Fruit fly (Drosophila melanogaster) whole organism, embryonic: ENCODE data around the gene CG11131.

Experiments used
- Blimp-1 ChIP-seq: fragments of 200-800 bp; sonication (Bioruptor generic); optimal IDR thresholded peaks from 3 replicates; lab custom pipeline; 2018; ENCODE audit warnings: missing biosample characterization, missing genetic modification characterization, mild to moderate bottlenecking, moderate library complexity, missing genetic modification reagents
- CG11504 ChIP-seq: fragments of 200-800 bp; sonication (Bioruptor generic); optimal IDR thresholded peaks from 3 replicates; lab custom pipeline; 2019; ENCODE audit warnings: missing biosample characterization, mild to moderate bottlenecking, missing genetic modification characterization, moderate library complexity
- CG4707 ChIP-seq: fragments of 200-800 bp; sonication (Bioruptor generic); optimal IDR thresholded peaks from 2 replicates; lab custom pipeline; 2018; ENCODE audit warnings: missing biosample characterization, mild to moderate bottlenecking, missing genetic modification characterization, moderate library complexity
- CG6813 ChIP-seq: fragments of 200-800 bp; sonication (Bioruptor generic); optimal IDR thresholded peaks from 2 replicates; lab custom pipeline; 2017; ENCODE audit warnings: missing biosample characterization, missing genetic modification characterization, mild to moderate bottlenecking, moderate library complexity, missing genetic modification reagents
- CG6854 ChIP-seq: fragments of 200-800 bp; sonication (Bioruptor generic); optimal IDR thresholded peaks from 3 replicates; lab custom pipeline; 2017; ENCODE audit warnings: missing biosample characterization, mild to moderate bottlenecking, missing genetic modification characterization
- Opbp ChIP-seq: fragments of 200-800 bp; sonication (Bioruptor generic); IDR thresholded peaks from 3 replicates; pipeline ENCODE4 v1.3.6; 2022; ENCODE audit warnings: missing biosample characterization, missing genetic modification characterization; ENCODE audit not compliant: partially characterized antibody
- cad ChIP-seq: fragments of >200 bp; optimal IDR thresholded peaks from 2 replicates; lab custom pipeline; 2017; ENCODE audit warnings: missing biosample characterization, missing genetic modification characterization
- chm ChIP-seq: fragments of 200-800 bp; sonication (Bioruptor generic); IDR thresholded peaks from 2 replicates; pipeline ENCODE4 v1.3.6; 2022; ENCODE audit warnings: missing biosample characterization, missing genetic modification characterization
- dysf ChIP-seq: fragments of 200-800 bp; sonication (Bioruptor generic); IDR thresholded peaks from 3 replicates; pipeline ENCODE4 v1.3.6; 2022; ENCODE audit warnings: missing biosample characterization, missing genetic modification characterization
- jumu ChIP-seq: fragments of 200-800 bp; sonication (Bioruptor generic); optimal IDR thresholded peaks from 3 replicates; lab custom pipeline; 2016; ENCODE audit warnings: missing biosample characterization, missing genetic modification characterization
- slbo ChIP-seq: fragments of 200-800 bp; sonication (Bioruptor generic); IDR thresholded peaks from 2 replicates; pipeline ENCODE4 v1.3.6; 2022; ENCODE audit warnings: missing biosample characterization, missing genetic modification characterization

- TF ChIP-seq chm (GFP tag; lab: Robert Waterston, UW), result no peak
- no peak for TF ChIP-seq CG6813 (GFP tag; lab: Kevin White, UChicago)
- TF ChIP-seq CG6854 (GFP tag; lab: Kevin White, UChicago), result no peak
- no peak for TF ChIP-seq cad (GFP tag; lab: Kevin White, UChicago)
- no peak for TF ChIP-seq slbo (GFP tag; lab: Robert Waterston, UW)
- no peak for TF ChIP-seq Opbp (GFP tag; lab: Robert Waterston, UW)
- no peak for TF ChIP-seq CG4707 (GFP tag; lab: Kevin White, UChicago)
- no peak for TF ChIP-seq jumu (GFP tag; lab: Kevin White, UChicago)
- no peak for TF ChIP-seq CG11504
- no peak for TF ChIP-seq dysf (GFP tag; lab: Robert Waterston, UW)
- no peak for TF ChIP-seq Blimp-1
These were observed 12.7 kb upstream of the CG11131 start for dm6 chr3L:22885843-22886242.
